Fruit fly (Drosophila melanogaster) S2 (cell line): ENCODE results near the gene CG42635.

Experiments
- CG8478 ChIP-seq: fragments of >200 bp; optimal IDR thresholded peaks from 2 replicates; lab custom pipeline; 2018
- CTCF ChIP-seq, 2 experiments: fragments of >200 bp; optimal IDR thresholded peaks; 2 replicates each; lab custom pipeline; 2018

CG42635 gene

dm6 chr2L:18007060-18007459, 675 bp upstream of the CG42635 start, which contains the start of gene CG42659:
TSS of gene CG42659 (plus strand) at chr2L:18007360.
- no peak for TF ChIP-seq CTCF (optimal IDR thresholded peaks at IDR 0.05; lab: Kevin White, UChicago)
- TF ChIP-seq CG8478, result no peak

- TF ChIP-seq CTCF (optimal IDR thresholded peaks at IDR 0.05; lab: Kevin White, UChicago) (no peak), CG8478 (no peak)
Measured at dm6 chr2L:18008653-18009052, 918 bp downstream of the CG42635 start, which contains the start of gene CG31740. TSS of gene CG31740 (plus strand) at chr2L:18008953.

- TF ChIP-seq CG8478, result no peak
- TF ChIP-seq CTCF (optimal IDR thresholded peaks at IDR 0.05; lab: Kevin White, UChicago), result no peak
Measured at dm6 chr2L:18009672-18010071, 1.9 kb downstream of the CG42635 start.

dm6 chr2L:18011375-18011774, 3.6 kb downstream of the CG42635 start, which contains the start of gene elfless:
TSS of gene elfless (minus strand) at chr2L:18011475.
- TF ChIP-seq CTCF (optimal IDR thresholded peaks at IDR 0.05; lab: Kevin White, UChicago) (no peak), CG8478 (no peak)

dm6 chr2L:18012168-18012567, 4.4 kb downstream of the CG42635 start, which contains the start of gene rdo:
TSS of gene rdo (plus strand) at chr2L:18012380.
- TF ChIP-seq CTCF (optimal IDR thresholded peaks at IDR 0.05; lab: Kevin White, UChicago), result no peak
- TF ChIP-seq CG8478, result no peak

- TF ChIP-seq CTCF (optimal IDR thresholded peaks at IDR 0.05; lab: Kevin White, UChicago) (peak; percentile 79 to 80), CG8478 (no peak)
Measured at dm6 chr2L:18032741-18033140, 25.0 kb downstream of the CG42635 start.
